Worm (Caenorhabditis elegans) whole organism, L3 larva: ENCODE measurements around the gene K12D12.5.

Experiments
- fkh-10 ChIP-seq: sonication (generic microtip); optimal IDR thresholded peaks from 2 replicates; lab custom pipeline; 2017; ENCODE audit warnings: missing biosample characterization, missing genetic modification reagents, missing genetic modification characterization
- zag-1 ChIP-seq: fragments of 150-350 bp; optimal IDR thresholded peaks from 2 replicates; lab custom pipeline; 2014; ENCODE audit warnings: missing biosample characterization, missing genetic modification characterization

DNA sequence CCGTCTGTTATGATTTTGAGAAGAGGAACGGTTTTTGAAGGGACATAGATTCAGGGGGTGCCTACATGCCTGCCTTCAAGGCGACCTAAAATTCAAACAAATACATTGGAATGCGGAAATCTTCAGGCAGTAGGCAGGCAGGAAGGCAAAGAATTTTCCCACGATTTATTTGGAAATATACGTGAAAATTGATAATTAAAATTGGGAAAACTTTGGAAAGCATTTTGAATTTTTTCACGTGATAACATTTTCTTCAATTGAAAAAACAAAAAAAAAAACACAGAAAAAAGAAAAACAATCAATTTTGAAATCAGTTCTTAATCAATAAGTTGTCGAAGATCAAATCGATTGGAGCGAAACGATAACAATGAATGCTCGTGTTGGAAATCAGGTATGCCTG is 45.4 kb downstream of the K12D12.5 start, which contains the start of gene ZK930.4:
- no peak for TF ChIP-seq zag-1 (tag; lab: Kevin White, UChicago)
- no peak for TF ChIP-seq fkh-10 (GFP tag; lab: Kevin White, UChicago)
